Worm (Caenorhabditis elegans) whole organism, L1 larva: Measurements from ENCODE around the gene gipc-2.

Experiments
- C16A3.4 ChIP-seq: fragments of 150-350 bp; optimal IDR thresholded peaks from 2 replicates; lab custom pipeline; 2014; ENCODE audit warnings: missing biosample characterization, missing genetic modification characterization
- F16B12.6 ChIP-seq: fragments of 150-350 bp; optimal IDR thresholded peaks from 2 replicates; lab custom pipeline; 2014; ENCODE audit warnings: missing biosample characterization, missing genetic modification characterization
- aly-2 ChIP-seq: fragments of 150-350 bp; optimal IDR thresholded peaks from 2 replicates; lab custom pipeline; 2014; ENCODE audit warnings: missing biosample characterization, missing genetic modification characterization
- ceh-63 ChIP-seq: fragments of 200-800 bp; sonication (Bioruptor generic); optimal IDR thresholded peaks from 2 replicates; lab custom pipeline; 2018; ENCODE audit warnings: mild to moderate bottlenecking, missing genetic modification characterization, missing compliant biosample characterization
- ceh-8 ChIP-seq: fragments of 200-800 bp; sonication (Bioruptor generic); optimal IDR thresholded peaks from 2 replicates; lab custom pipeline; 2018; ENCODE audit warnings: mild to moderate bottlenecking, missing genetic modification characterization, moderate library complexity, missing compliant biosample characterization
- ceh-82 ChIP-seq, 3 experiments: fragments of 150-350 bp in 1 of 3; sonication (generic microtip) in 2 of 3; optimal IDR thresholded peaks; 2 replicates each; lab custom pipeline; 2014 to 2017; ENCODE audit warnings: missing biosample characterization in 3 of 3, missing genetic modification characterization in 3 of 3
- dpl-1 ChIP-seq, 3 experiments: fragments of 150-350 bp in 2 of 3; sonication (generic microtip) in 1 of 3; optimal IDR thresholded peaks; 2 replicates each; lab custom pipeline; 2014 to 2017; ENCODE audit warnings: missing biosample characterization in 3 of 3, missing genetic modification characterization in 3 of 3, missing genetic modification reagents in 3 of 3
- efl-1 ChIP-seq, 4 experiments: fragments of 150-350 bp; optimal IDR thresholded peaks in 3 of 4; peaks in 1 of 4; 1 replicate in 1 of 4; 2 replicates in 3 of 4; lab custom pipeline; 2014; ENCODE audit warnings: missing biosample characterization in 2 of 4, missing genetic modification characterization in 2 of 4, missing genetic modification reagents in 2 of 4
- egl-27 ChIP-seq, 2 experiments: fragments of 150-350 bp in 1 of 2; sonication (generic microtip); optimal IDR thresholded peaks; 3 replicates each; lab custom pipeline; 2017 to 2018; ENCODE audit warnings: missing biosample characterization in 2 of 2, missing genetic modification characterization in 2 of 2, missing genetic modification reagents in 2 of 2
- elt-3 ChIP-seq, 6 experiments: fragments of 150-350 bp in 1 of 6; sonication (generic microtip); optimal IDR thresholded peaks; 2 replicates each; lab custom pipeline; 2017 to 2018; ENCODE audit warnings: missing biosample characterization in 6 of 6, missing genetic modification characterization in 6 of 6, inconsistent platforms in 1 of 6
- fkh-10 ChIP-seq: sonication (generic microtip); optimal IDR thresholded peaks from 2 replicates; lab custom pipeline; 2017; ENCODE audit warnings: missing biosample characterization, missing genetic modification reagents, missing genetic modification characterization
- fkh-8 ChIP-seq: sonication (generic microtip); optimal IDR thresholded peaks from 2 replicates; lab custom pipeline; 2016; ENCODE audit warnings: mild to moderate bottlenecking, missing genetic modification characterization, missing compliant biosample characterization
- hpl-2 ChIP-seq: fragments of 150-350 bp; optimal IDR thresholded peaks from 2 replicates; lab custom pipeline; 2014; ENCODE audit warnings: missing biosample characterization, missing genetic modification reagents, missing genetic modification characterization
- irx-1 ChIP-seq: sonication (generic microtip); optimal IDR thresholded peaks from 2 replicates; lab custom pipeline; 2016; ENCODE audit warnings: missing genetic modification characterization, missing compliant biosample characterization
- lin-15B ChIP-seq: fragments of 150-350 bp; sonication (generic microtip); optimal IDR thresholded peaks from 3 replicates; lab custom pipeline; 2014; ENCODE audit warnings: missing biosample characterization, missing genetic modification characterization
- lin-35 ChIP-seq, 2 experiments: fragments of 150-350 bp; optimal IDR thresholded peaks; 2 replicates each; lab custom pipeline; 2014; ENCODE audit warnings: missing biosample characterization in 2 of 2, missing genetic modification characterization in 2 of 2, missing genetic modification reagents in 2 of 2
- lir-3 ChIP-seq: sonication (generic microtip); optimal IDR thresholded peaks from 2 replicates; lab custom pipeline; 2016; ENCODE audit warnings: mild to moderate bottlenecking, missing genetic modification characterization, moderate library complexity, missing compliant biosample characterization; ENCODE audit not compliant: poor library complexity
- lsy-2 ChIP-seq, 2 experiments: fragments of 150-350 bp; optimal IDR thresholded peaks; 2 replicates each; lab custom pipeline; 2014; ENCODE audit warnings: missing biosample characterization in 2 of 2, missing genetic modification characterization in 2 of 2
- mab-9 ChIP-seq: fragments of 200-800 bp; sonication (Bioruptor generic); IDR thresholded peaks from 2 replicates; pipeline ENCODE4 v1.3.6; 2022; ENCODE audit warnings: missing genetic modification reagents, missing genetic modification characterization, missing compliant biosample characterization
- mdl-1 ChIP-seq, 2 experiments: fragments of 150-350 bp; optimal IDR thresholded peaks; 2 replicates each; lab custom pipeline; 2014 to 2017; ENCODE audit warnings: missing biosample characterization in 2 of 2, missing genetic modification characterization in 2 of 2, inconsistent platforms in 1 of 2
- mef-2 ChIP-seq: fragments of 150-350 bp; optimal IDR thresholded peaks from 2 replicates; lab custom pipeline; 2014; ENCODE audit warnings: missing biosample characterization, missing genetic modification characterization
- mep-1 ChIP-seq: fragments of 150-350 bp; optimal IDR thresholded peaks from 2 replicates; lab custom pipeline; 2014; ENCODE audit warnings: missing biosample characterization, missing genetic modification characterization
- nhr-11 ChIP-seq: fragments of 150-350 bp; optimal IDR thresholded peaks from 2 replicates; lab custom pipeline; 2014; ENCODE audit warnings: missing biosample characterization, missing genetic modification characterization
- nhr-19 ChIP-seq: fragments of 200-800 bp; sonication (Bioruptor generic); conservative IDR thresholded peaks from 2 replicates; pipeline ENCODE4 v1.3.6; 2022; ENCODE audit warnings: missing genetic modification characterization, missing compliant biosample characterization
- nhr-20 ChIP-seq: sonication (generic microtip); optimal IDR thresholded peaks from 2 replicates; lab custom pipeline; 2016; ENCODE audit warnings: mild to moderate bottlenecking, missing genetic modification characterization, missing compliant biosample characterization
- nhr-28 ChIP-seq: fragments of 150-350 bp; optimal IDR thresholded peaks from 2 replicates; lab custom pipeline; 2014; ENCODE audit warnings: missing biosample characterization, missing genetic modification characterization
- nhr-47 ChIP-seq: sonication (generic microtip); optimal IDR thresholded peaks from 2 replicates; lab custom pipeline; 2016; ENCODE audit warnings: mild to moderate bottlenecking, missing genetic modification characterization, moderate library complexity, missing compliant biosample characterization
- nhr-71 ChIP-seq: sonication (generic microtip); optimal IDR thresholded peaks from 2 replicates; lab custom pipeline; 2016; ENCODE audit warnings: mild to moderate bottlenecking, missing genetic modification characterization, moderate library complexity, missing compliant biosample characterization
- nhr-84 ChIP-seq: sonication (generic microtip); optimal IDR thresholded peaks from 2 replicates; lab custom pipeline; 2017; ENCODE audit warnings: missing biosample characterization, missing genetic modification characterization
- nhr-90 ChIP-seq: sonication (generic microtip); optimal IDR thresholded peaks from 2 replicates; lab custom pipeline; 2016; ENCODE audit warnings: mild to moderate bottlenecking, missing genetic modification characterization, missing compliant biosample characterization; ENCODE audit not compliant: poor library complexity
- pax-3 ChIP-seq: fragments of 200-800 bp; sonication (Bioruptor generic); optimal IDR thresholded peaks from 2 replicates; lab custom pipeline; 2018; ENCODE audit warnings: mild to moderate bottlenecking, missing genetic modification characterization, moderate library complexity, missing compliant biosample characterization
- skn-1 ChIP-seq: fragments of 150-350 bp; optimal IDR thresholded peaks from 2 replicates; lab custom pipeline; 2014; ENCODE audit warnings: missing biosample characterization, missing genetic modification characterization
- snpc-4 ChIP-seq: fragments of 150-350 bp; optimal IDR thresholded peaks from 2 replicates; lab custom pipeline; 2014; ENCODE audit warnings: missing biosample characterization, missing genetic modification characterization
- snu-23 ChIP-seq: sonication (generic microtip); optimal IDR thresholded peaks from 2 replicates; lab custom pipeline; 2016; ENCODE audit warnings: missing genetic modification characterization, missing compliant biosample characterization
- sox-4 ChIP-seq: sonication (generic microtip); optimal IDR thresholded peaks from 2 replicates; lab custom pipeline; 2016; ENCODE audit warnings: missing genetic modification characterization, missing compliant biosample characterization
- sptf-1 ChIP-seq: fragments of 150-350 bp; optimal IDR thresholded peaks from 2 replicates; lab custom pipeline; 2014; ENCODE audit warnings: missing biosample characterization, missing genetic modification characterization
- unc-62 ChIP-seq: fragments of 150-350 bp; optimal IDR thresholded peaks from 2 replicates; lab custom pipeline; 2014; ENCODE audit warnings: missing biosample characterization, missing genetic modification reagents, missing genetic modification characterization
- unc-86 ChIP-seq: sonication (generic microtip); optimal IDR thresholded peaks from 2 replicates; lab custom pipeline; 2016; ENCODE audit warnings: missing genetic modification characterization, missing compliant biosample characterization
- xbp-1 ChIP-seq: sonication (generic microtip); optimal IDR thresholded peaks from 2 replicates; lab custom pipeline; 2016; ENCODE audit warnings: missing genetic modification characterization, missing compliant biosample characterization
- zip-4 ChIP-seq: fragments of 200-800 bp; sonication (Bioruptor generic); optimal IDR thresholded peaks from 2 replicates; lab custom pipeline; 2018; ENCODE audit warnings: mild to moderate bottlenecking, missing genetic modification characterization, moderate library complexity, missing compliant biosample characterization

The gipc-2 gene

DNA sequence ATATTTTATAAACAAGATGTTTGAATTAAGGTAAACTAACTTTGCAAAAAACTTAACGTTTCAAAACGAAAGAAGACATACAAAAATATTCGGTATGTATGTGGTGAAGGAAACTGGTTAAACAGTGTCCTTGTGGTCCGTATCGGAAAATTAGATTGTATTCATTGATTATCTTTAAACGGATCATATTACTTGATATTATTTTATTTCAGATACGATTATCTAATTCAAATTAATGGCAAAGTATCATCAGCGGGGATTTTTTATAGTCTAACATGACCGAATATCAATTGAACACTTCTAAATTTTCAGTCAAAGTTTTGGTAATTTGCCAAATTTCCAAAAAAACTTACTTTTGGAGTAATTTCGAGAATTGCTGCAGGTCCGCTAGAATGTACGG lies 20.7 kb downstream of the gipc-2 start, which contains the start of gene C47E12.13:
C47E12.13 (minus strand) TSS at position 101 of the 400 bp plus-strand sequence.
- TF ChIP-seq elt-3 (tag; optimal IDR thresholded peaks at IDR 0.05; lab: Kevin White, UChicago) (no peak), nhr-28 (tag; lab: Kevin White, UChicago) (no peak), mep-1 (tag; lab: Kevin White, UChicago) (no peak), unc-86 (no peak), nhr-20 (tag; lab: Kevin White, UChicago) (no peak), lir-3 (tag; lab: Kevin White, UChicago) (no peak), ceh-8 (no peak), irx-1 (no peak), snpc-4 (tag; lab: Kevin White, UChicago) (no peak), nhr-84 (tag; lab: Kevin White, UChicago) (no peak), aly-2 (no peak), fkh-10 (GFP tag; lab: Kevin White, UChicago) (no peak), egl-27 (tag; optimal IDR thresholded peaks at IDR 0.05; lab: Kevin White, UChicago) (no peak)
- TF ChIP-seq, all 84 proteins: peak for 0

DNA sequence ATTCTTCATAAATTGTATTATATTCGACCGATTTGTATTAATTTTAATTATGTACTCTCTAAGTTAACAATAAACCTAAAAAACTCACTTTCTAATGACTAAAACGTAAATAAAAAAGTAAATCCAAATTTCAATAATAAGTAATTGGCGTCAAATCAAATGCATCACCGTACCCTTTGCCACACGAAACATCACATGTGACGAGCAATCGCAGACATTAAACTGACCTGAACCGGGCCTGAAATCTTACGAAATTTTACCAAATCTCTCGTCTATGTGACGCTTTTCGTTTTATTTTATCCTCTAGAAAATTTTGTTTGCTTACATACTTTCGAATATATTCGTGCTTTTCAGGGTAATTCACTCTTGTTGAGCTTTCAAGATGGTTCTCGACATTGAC lies 24.1 kb downstream of the gipc-2 start, which contains the start of the genes C47E12.2 and sars-1:
C47E12.2 (minus strand) TSS at position 131 of the 400 bp plus-strand sequence.
sars-1 (plus strand) TSS at position 355 of the 400 bp plus-strand sequence.
- TF ChIP-seq dpl-1 (GFP tag; optimal IDR thresholded peaks at IDR 0.05; lab: Kevin White, UChicago): peak in 2 of 3 experiments; percentile 11 to 46
- peak; percentile 37 to 44 for TF ChIP-seq efl-1 (optimal IDR thresholded peaks at IDR 0.05; lab: Kevin White, UChicago)
- TF ChIP-seq efl-1 (GFP tag; optimal IDR thresholded peaks at IDR 0.05 in 1 of 2; lab: Kevin White, UChicago): peak; percentile 27 to 94
- TF ChIP-seq nhr-47 (tag; lab: Kevin White, UChicago): peak; percentile 22
- TF ChIP-seq nhr-19: no peak
- TF ChIP-seq unc-62: no peak
- TF ChIP-seq lsy-2 (tag; optimal IDR thresholded peaks at IDR 0.05; lab: Kevin White, UChicago): peak; percentile 81 to 96
- TF ChIP-seq F16B12.6 (tag; lab: Kevin White, UChicago): peak; percentile 87
- TF ChIP-seq lin-35 (GFP tag; optimal IDR thresholded peaks at IDR 0.05; lab: Kevin White, UChicago): peak; percentile 31 to 47
- no peak for TF ChIP-seq xbp-1 (tag; lab: Kevin White, UChicago)
- TF ChIP-seq C16A3.4 (tag; lab: Kevin White, UChicago): no peak
- TF ChIP-seq lin-15B (tag; lab: Kevin White, UChicago): peak; percentile 20
- no peak for TF ChIP-seq nhr-90 (tag; lab: Kevin White, UChicago)
- peak; percentile 9 for TF ChIP-seq nhr-71 (tag; lab: Kevin White, UChicago)
- TF ChIP-seq snu-23 (GFP tag; lab: Kevin White, UChicago): peak; percentile 37
- TF ChIP-seq skn-1 (tag; lab: Kevin White, UChicago): peak; percentile 82
- no peak for TF ChIP-seq hpl-2 (GFP tag; lab: Kevin White, UChicago)
- no peak for TF ChIP-seq fkh-8 (tag; lab: Kevin White, UChicago)
- peak in 1 of 3 experiments; percentile 24 for TF ChIP-seq ceh-82 (tag; optimal IDR thresholded peaks at IDR 0.05; lab: Kevin White, UChicago)
- TF ChIP-seq sox-4 (tag; lab: Kevin White, UChicago): no peak
- TF ChIP-seq mab-9 (GFP tag; lab: Robert Waterston, UW): no peak
- no peak for TF ChIP-seq mef-2 (tag; lab: Kevin White, UChicago)
- no peak for TF ChIP-seq sptf-1 (tag; lab: Kevin White, UChicago)
- TF ChIP-seq pax-3: no peak
- no peak for TF ChIP-seq zip-4
- TF ChIP-seq nhr-11: no peak
- peak in 1 of 2 experiments; percentile 12 for TF ChIP-seq mdl-1 (tag; optimal IDR thresholded peaks at IDR 0.05; lab: Kevin White, UChicago)
- TF ChIP-seq ceh-63 (GFP tag; lab: Kevin White, UChicago): no peak
- TF ChIP-seq, all 84 proteins: peak for 12
